Fruit fly (Drosophila melanogaster) whole organism, embryonic: ENCODE measurements around the gene CBP.

Experiments used
- Atf6 ChIP-seq: fragments of 200-800 bp; sonication (Bioruptor generic); IDR thresholded peaks from 2 replicates; pipeline ENCODE4 v1.3.6; 2022; ENCODE audit warnings: missing biosample characterization, missing genetic modification characterization
- B-H2 ChIP-seq: fragments of 200-800 bp; sonication (Bioruptor generic); optimal IDR thresholded peaks from 2 replicates; lab custom pipeline; 2018; ENCODE audit warnings: missing biosample characterization, mild to moderate bottlenecking, missing genetic modification characterization
- CG10147 ChIP-seq: fragments of 200-800 bp; sonication (Bioruptor generic); optimal IDR thresholded peaks from 2 replicates; lab custom pipeline; 2019; ENCODE audit warnings: missing biosample characterization, mild to moderate bottlenecking, missing genetic modification characterization, moderate library complexity
- CG12071 ChIP-seq: fragments of 200-800 bp; sonication (Bioruptor generic); optimal IDR thresholded peaks from 3 replicates; lab custom pipeline; 2018; ENCODE audit warnings: missing biosample characterization, mild to moderate bottlenecking, missing genetic modification characterization
- CG12659 ChIP-seq: fragments of 200-800 bp; sonication (Bioruptor generic); optimal IDR thresholded peaks from 3 replicates; lab custom pipeline; 2017; ENCODE audit warnings: mild to moderate bottlenecking, missing biosample characterization, missing genetic modification reagents, missing genetic modification characterization
- CG13775 ChIP-seq: fragments of 200-800 bp; sonication (Bioruptor generic); optimal IDR thresholded peaks from 3 replicates; lab custom pipeline; 2017; ENCODE audit warnings: missing biosample characterization, mild to moderate bottlenecking, missing genetic modification characterization
- CG14710 ChIP-seq: fragments of 200-800 bp; sonication (Bioruptor generic); optimal IDR thresholded peaks from 3 replicates; lab custom pipeline; 2019; ENCODE audit warnings: missing biosample characterization, mild to moderate bottlenecking, missing genetic modification characterization, moderate library complexity
- CG15601 ChIP-seq: fragments of 200-800 bp; sonication (Bioruptor generic); optimal IDR thresholded peaks from 3 replicates; lab custom pipeline; 2019; ENCODE audit warnings: missing biosample characterization, mild to moderate bottlenecking, missing genetic modification characterization, moderate library complexity
- CG2116 ChIP-seq: fragments of 200-800 bp; sonication (Bioruptor generic); optimal IDR thresholded peaks from 3 replicates; lab custom pipeline; 2018; ENCODE audit warnings: missing biosample characterization, mild to moderate bottlenecking, missing genetic modification characterization
- CG33213 ChIP-seq: fragments of 200-800 bp; sonication (Bioruptor generic); optimal IDR thresholded peaks from 3 replicates; lab custom pipeline; 2016; ENCODE audit warnings: missing biosample characterization, missing genetic modification characterization
- CG3407 ChIP-seq: fragments of 200-800 bp; sonication (Bioruptor generic); optimal IDR thresholded peaks from 2 replicates; lab custom pipeline; 2018; ENCODE audit warnings: missing biosample characterization, mild to moderate bottlenecking, missing genetic modification characterization
- CG34224 ChIP-seq: fragments of 200-800 bp; sonication (Bioruptor generic); IDR thresholded peaks from 3 replicates; pipeline ENCODE4 v1.3.6; 2022; ENCODE audit warnings: missing biosample characterization, missing genetic modification characterization; ENCODE audit not compliant: partially characterized antibody
- CG4854 ChIP-seq: fragments of 200-800 bp; sonication (Bioruptor generic); optimal IDR thresholded peaks from 2 replicates; lab custom pipeline; 2016; ENCODE audit warnings: missing biosample characterization, missing genetic modification characterization, inconsistent platforms
- CG6765 ChIP-seq: fragments of 200-800 bp; sonication (Bioruptor generic); optimal IDR thresholded peaks from 3 replicates; lab custom pipeline; 2017; ENCODE audit warnings: missing biosample characterization, mild to moderate bottlenecking, missing genetic modification characterization
- CG6854 ChIP-seq: fragments of 200-800 bp; sonication (Bioruptor generic); optimal IDR thresholded peaks from 3 replicates; lab custom pipeline; 2017; ENCODE audit warnings: missing biosample characterization, mild to moderate bottlenecking, missing genetic modification characterization
- CG7271 ChIP-seq: fragments of 200-800 bp; sonication (Bioruptor generic); optimal IDR thresholded peaks from 2 replicates; lab custom pipeline; 2018; ENCODE audit warnings: missing biosample characterization, mild to moderate bottlenecking, missing genetic modification characterization, moderate library complexity
- CG8281 ChIP-seq: fragments of 200-800 bp; sonication (Bioruptor generic); optimal IDR thresholded peaks from 2 replicates; lab custom pipeline; 2018; ENCODE audit warnings: missing biosample characterization, mild to moderate bottlenecking, missing genetic modification characterization, moderate library complexity
- CG9609 ChIP-seq: fragments of 200-800 bp; sonication (Bioruptor generic); optimal IDR thresholded peaks from 3 replicates; lab custom pipeline; 2016; ENCODE audit warnings: missing biosample characterization, missing genetic modification characterization
- CG9727 ChIP-seq: fragments of 200-800 bp; sonication (Bioruptor generic); optimal IDR thresholded peaks from 3 replicates; lab custom pipeline; 2017; ENCODE audit warnings: missing biosample characterization, mild to moderate bottlenecking, missing genetic modification characterization
- CG9932 ChIP-seq: fragments of 200-800 bp; sonication (Bioruptor generic); IDR thresholded peaks from 2 replicates; pipeline ENCODE4 v1.3.6; 2022; ENCODE audit warnings: missing biosample characterization, missing genetic modification characterization
- Camta ChIP-seq: fragments of 200-800 bp; sonication (Bioruptor generic); optimal IDR thresholded peaks from 2 replicates; lab custom pipeline; 2016; ENCODE audit warnings: missing biosample characterization, missing genetic modification characterization
- Deaf1 ChIP-seq: fragments of 200-800 bp; optimal IDR thresholded peaks from 3 replicates; lab custom pipeline; 2019; ENCODE audit warnings: missing biosample characterization, mild to moderate bottlenecking, missing genetic modification characterization, moderate library complexity
- Drgx ChIP-seq: fragments of 200-800 bp; sonication (Bioruptor generic); IDR thresholded peaks from 2 replicates; pipeline ENCODE4 v1.3.6; 2022; ENCODE audit warnings: missing biosample characterization, missing genetic modification characterization
- ERR ChIP-seq: fragments of 200-800 bp; sonication (Bioruptor generic); optimal IDR thresholded peaks from 2 replicates; lab custom pipeline; 2016; ENCODE audit warnings: missing biosample characterization, missing genetic modification characterization
- Gug ChIP-seq: fragments of 200-800 bp; sonication (Bioruptor generic); IDR thresholded peaks from 4 replicates; pipeline ENCODE4 v1.3.6; 2022; ENCODE audit warnings: missing biosample characterization, missing genetic modification characterization
- HHEX ChIP-seq: fragments of 200-800 bp; sonication (Bioruptor generic); optimal IDR thresholded peaks from 3 replicates; lab custom pipeline; 2017; ENCODE audit warnings: missing biosample characterization, mild to moderate bottlenecking, missing genetic modification characterization, missing genetic modification reagents
- Hr51 ChIP-seq, 2 experiments: fragments of 200-800 bp; sonication (Bioruptor generic); optimal IDR thresholded peaks; 2 replicates in 1 of 2; 3 replicates in 1 of 2; lab custom pipeline; 2016 to 2018; ENCODE audit warnings: missing biosample characterization in 2 of 2, missing genetic modification characterization in 2 of 2, mild to moderate bottlenecking in 1 of 2, moderate library complexity in 1 of 2
- Jarid2 ChIP-seq: fragments of 200-800 bp; sonication (Bioruptor generic); optimal IDR thresholded peaks from 3 replicates; lab custom pipeline; 2017; ENCODE audit warnings: mild to moderate bottlenecking, missing biosample characterization, missing genetic modification reagents, missing genetic modification characterization
- MBD-R2 ChIP-seq: fragments of 200-800 bp; sonication (Bioruptor generic); IDR thresholded peaks from 2 replicates; pipeline ENCODE4 v1.3.6; 2022; ENCODE audit warnings: missing biosample characterization, missing genetic modification characterization
- Poxn ChIP-seq: fragments of 200-800 bp; sonication (Bioruptor generic); IDR thresholded peaks from 2 replicates; pipeline ENCODE4 v1.3.6; 2022; ENCODE audit warnings: missing biosample characterization, missing genetic modification characterization
- Stat92E ChIP-seq, 3 experiments: fragments of >200 bp in 2 of 3; fragments of 200-800 bp in 1 of 3; sonication (Bioruptor generic) in 1 of 3; optimal IDR thresholded peaks; 2 replicates each; lab custom pipeline; 2017 to 2019; ENCODE audit warnings: missing biosample characterization in 3 of 3, missing genetic modification characterization in 3 of 3, mild to moderate bottlenecking in 1 of 3, moderate library complexity in 1 of 3
- ara ChIP-seq: fragments of 200-800 bp; sonication (Bioruptor generic); IDR thresholded peaks from 2 replicates; pipeline ENCODE4 v1.3.6; 2022; ENCODE audit warnings: missing biosample characterization, missing genetic modification characterization
- br ChIP-seq: fragments of >200 bp; optimal IDR thresholded peaks from 2 replicates; lab custom pipeline; 2017
- en ChIP-seq: fragments of 200-800 bp; sonication (Bioruptor generic); optimal IDR thresholded peaks from 2 replicates; lab custom pipeline; 2016; ENCODE audit warnings: missing biosample characterization, missing genetic modification characterization
- eyg ChIP-seq: fragments of 200-800 bp; sonication (Bioruptor generic); optimal IDR thresholded peaks from 3 replicates; lab custom pipeline; 2016; ENCODE audit warnings: missing biosample characterization, missing genetic modification characterization
- gce ChIP-seq: fragments of 200-800 bp; sonication (Bioruptor generic); IDR thresholded peaks from 3 replicates; pipeline ENCODE4 v1.3.6; 2022; ENCODE audit warnings: missing biosample characterization, missing genetic modification characterization
- insv ChIP-seq, 2 experiments: fragments of 200-800 bp; sonication (Bioruptor generic); optimal IDR thresholded peaks; 3 replicates each; lab custom pipeline; 2016 to 2018; ENCODE audit warnings: missing biosample characterization in 2 of 2, missing genetic modification characterization in 2 of 2
- pho ChIP-seq: fragments of 200-800 bp; sonication (Bioruptor generic); optimal IDR thresholded peaks from 2 replicates; lab custom pipeline; 2016; ENCODE audit warnings: missing biosample characterization, missing genetic modification characterization
- phol ChIP-seq: fragments of 200-800 bp; sonication (Bioruptor generic); optimal IDR thresholded peaks from 3 replicates; lab custom pipeline; 2018; ENCODE audit warnings: missing biosample characterization, mild to moderate bottlenecking, missing genetic modification characterization, moderate library complexity
- pros ChIP-seq: fragments of 200-800 bp; sonication (Bioruptor generic); optimal IDR thresholded peaks from 3 replicates; lab custom pipeline; 2019; ENCODE audit warnings: missing biosample characterization, mild to moderate bottlenecking, missing genetic modification characterization, moderate library complexity
- psq ChIP-seq: fragments of 200-800 bp; sonication (Bioruptor generic); optimal IDR thresholded peaks from 2 replicates; lab custom pipeline; 2017; ENCODE audit warnings: missing biosample characterization, missing genetic modification characterization
- rib ChIP-seq: fragments of 200-800 bp; sonication (Bioruptor generic); IDR thresholded peaks from 2 replicates; pipeline ENCODE4 v1.3.6; 2022; ENCODE audit warnings: missing biosample characterization, missing genetic modification characterization
- row ChIP-seq: fragments of 200-800 bp; sonication (Bioruptor generic); IDR thresholded peaks from 3 replicates; pipeline ENCODE4 v1.3.6; 2022; ENCODE audit warnings: missing biosample characterization, missing genetic modification characterization
- sim ChIP-seq: fragments of 200-800 bp; sonication (Bioruptor generic); IDR thresholded peaks from 2 replicates; pipeline ENCODE4 v1.3.6; 2022; ENCODE audit warnings: missing biosample characterization, missing genetic modification characterization
- ssp ChIP-seq: fragments of 200-800 bp; sonication (Bioruptor generic); IDR thresholded peaks from 2 replicates; pipeline ENCODE4 v1.3.6; 2022; ENCODE audit warnings: missing biosample characterization, missing genetic modification characterization
- stc ChIP-seq: fragments of 200-800 bp; sonication (Bioruptor generic); IDR thresholded peaks from 2 replicates; pipeline ENCODE4 v1.3.6; 2022; ENCODE audit warnings: missing biosample characterization, missing genetic modification characterization
- vnd ChIP-seq: fragments of 200-800 bp; sonication (Bioruptor generic); IDR thresholded peaks from 3 replicates; pipeline ENCODE4 v1.3.6; 2022; ENCODE audit warnings: missing biosample characterization, missing genetic modification characterization; ENCODE audit not compliant: partially characterized antibody
- wek ChIP-seq: fragments of 200-800 bp; sonication (Bioruptor generic); optimal IDR thresholded peaks from 3 replicates; lab custom pipeline; 2018; ENCODE audit warnings: missing biosample characterization, mild to moderate bottlenecking, missing genetic modification characterization, moderate library complexity

Gene CBP

dm6 chrX:7336121-7336961 is 811 bp upstream of the CBP start (continued):
- peak; percentile 74; the same call in 1 of the 2 replicates for TF ChIP-seq Atf6 (GFP tag; lab: Robert Waterston, UW)
- TF ChIP-seq CG9932 (GFP tag; lab: Robert Waterston, UW) = peak; percentile 52
- peak; percentile 20; the same call in 1 of the 2 replicates for TF ChIP-seq rib (GFP tag; lab: Robert Waterston, UW)
- no peak for TF ChIP-seq insv (GFP tag; optimal IDR thresholded peaks at IDR 0.05; lab: Kevin White, UChicago)
- TF ChIP-seq CG6765 (GFP tag; lab: Kevin White, UChicago) = peak; percentile 78
- peak; percentile 91 for TF ChIP-seq CG15601 (tag; lab: Kevin White, UChicago)
- peak; percentile 92 for TF ChIP-seq CG12071 (GFP tag; lab: Kevin White, UChicago)
- TF ChIP-seq wek = peak; percentile 80
- peak; percentile 85 for TF ChIP-seq CG33213 (GFP tag; lab: Kevin White, UChicago)
- TF ChIP-seq CG4854 = peak; percentile 83
- TF ChIP-seq Gug (GFP tag; lab: Robert Waterston, UW) = peak; percentile 81
- TF ChIP-seq Camta (GFP tag; lab: Kevin White, UChicago) = peak; percentile 86
- TF ChIP-seq B-H2 = peak; percentile 20
- peak; percentile 83 for TF ChIP-seq HHEX (GFP tag; lab: Kevin White, UChicago)
- TF ChIP-seq CG6854 = peak; percentile 69
- peak; percentile 79 for TF ChIP-seq pho (GFP tag; lab: Kevin White, UChicago)
- peak; percentile 74 for TF ChIP-seq Drgx (GFP tag; lab: Robert Waterston, UW)
- no peak for TF ChIP-seq br (lab: Kevin White, UChicago)
- TF ChIP-seq pros (GFP tag; lab: Kevin White, UChicago) = no peak
- peak; percentile 48; the same call in 1 of the 2 replicates for TF ChIP-seq MBD-R2 (GFP tag; lab: Robert Waterston, UW)
- peak; percentile 82 for TF ChIP-seq CG13775 (GFP tag; lab: Kevin White, UChicago)
- peak; percentile 65 for TF ChIP-seq CG2116 (GFP tag; lab: Kevin White, UChicago)
- TF ChIP-seq vnd (GFP tag; lab: Robert Waterston, UW) = no peak
- peak; percentile 65 for TF ChIP-seq Jarid2 (GFP tag; lab: Kevin White, UChicago)
- TF ChIP-seq en = peak; percentile 89
- TF ChIP-seq psq = no peak
- peak; percentile 61; the same call in 1 of the 2 replicates for TF ChIP-seq sim (GFP tag; lab: Robert Waterston, UW)
- TF ChIP-seq CG12659 = peak; percentile 91
- peak; percentile 88 for TF ChIP-seq ara (GFP tag; lab: Robert Waterston, UW)
- peak; percentile 88 for TF ChIP-seq CG3407 (GFP tag; lab: Kevin White, UChicago)
- TF ChIP-seq ssp (GFP tag; lab: Robert Waterston, UW) = peak; percentile 71
- peak; percentile 81; the same call in 2 of the 3 replicates for TF ChIP-seq gce (GFP tag; lab: Robert Waterston, UW)
- peak; percentile 69 to 95 for TF ChIP-seq Hr51 (GFP tag; optimal IDR thresholded peaks at IDR 0.05; lab: Kevin White, UChicago)
- peak; percentile 77 for TF ChIP-seq CG10147 (GFP tag; lab: Kevin White, UChicago)
- peak; percentile 68 for TF ChIP-seq eyg (GFP tag; lab: Kevin White, UChicago)
- peak; percentile 83 for TF ChIP-seq CG9727
- no peak for TF ChIP-seq CG34224
- TF ChIP-seq CG14710 = peak; percentile 94
- TF ChIP-seq Poxn (GFP tag; lab: Robert Waterston, UW) = no peak
- TF ChIP-seq ERR = peak; percentile 77
- peak; percentile 88 for TF ChIP-seq stc (GFP tag; lab: Robert Waterston, UW)
- TF ChIP-seq row = peak; percentile 92
- TF ChIP-seq Stat92E (GFP tag; optimal IDR thresholded peaks at IDR 0.05; lab: Kevin White, UChicago) = peak in 1 of 3 experiments; percentile 87
- TF ChIP-seq Deaf1 (tag; lab: Kevin White, UChicago) = peak; percentile 67
- peak; percentile 83 for TF ChIP-seq CG9609 (GFP tag; lab: Kevin White, UChicago)
- TF ChIP-seq CG8281 (tag; lab: Kevin White, UChicago) = peak; percentile 72
- TF ChIP-seq phol = peak; percentile 96
- TF ChIP-seq CG7271 = peak; percentile 52
